Worm (Caenorhabditis elegans) whole organism, young adult: ENCODE measurements around the gene ZK154.4.
A peak's percentile ranks its signal among the peaks of the same experiment; 100 is the strongest.

Experiments used
- C17E4.6 ChIP-seq: fragments of 200-800 bp; sonication (Bioruptor generic); IDR thresholded peaks from 2 replicates; pipeline ENCODE4 v1.3.6; 2022; ENCODE audit warnings: missing genetic modification reagents, missing genetic modification characterization, missing compliant biosample characterization
- D2030.7 ChIP-seq: fragments of 200-800 bp; sonication (Bioruptor generic); IDR thresholded peaks from 2 replicates; pipeline ENCODE4 v1.3.6; 2022; ENCODE audit warnings: missing genetic modification reagents, missing genetic modification characterization, missing compliant biosample characterization
- F23B12.7 ChIP-seq: sonication (generic microtip); optimal IDR thresholded peaks from 2 replicates; lab custom pipeline; 2017; ENCODE audit warnings: missing genetic modification characterization, mild to moderate bottlenecking, missing compliant biosample characterization, antibody characterized with exemption, moderate library complexity; ENCODE audit not compliant: insufficient read depth
- F37B4.10 ChIP-seq: fragments of 200-800 bp; sonication (Bioruptor generic); IDR thresholded peaks from 2 replicates; pipeline ENCODE4 v1.3.6; 2022; ENCODE audit warnings: missing genetic modification characterization, missing compliant biosample characterization
- K11D2.4 ChIP-seq: fragments of 200-800 bp; sonication (Bioruptor generic); IDR thresholded peaks from 2 replicates; pipeline ENCODE4 v1.3.6; 2022; ENCODE audit warnings: missing genetic modification reagents, missing genetic modification characterization, missing compliant biosample characterization
- K12H6.12 ChIP-seq: fragments of 200-800 bp; sonication (Bioruptor generic); optimal IDR thresholded peaks from 2 replicates; lab custom pipeline; 2018; ENCODE audit warnings: mild to moderate bottlenecking, missing genetic modification characterization, missing compliant biosample characterization
- T26A5.8 ChIP-seq: sonication (generic microtip); optimal IDR thresholded peaks from 2 replicates; lab custom pipeline; 2016; ENCODE audit warnings: missing genetic modification characterization, missing compliant biosample characterization
- Y67H2A.10 ChIP-seq: fragments of 200-800 bp; sonication (Bioruptor generic); conservative IDR thresholded peaks from 2 replicates; pipeline ENCODE4 v1.3.6; 2022; ENCODE audit warnings: missing genetic modification reagents, missing genetic modification characterization, missing compliant biosample characterization
- ama-1 ChIP-seq, 3 experiments: fragments of 150-350 bp in 1 of 3; sonication (generic microtip) in 2 of 3; optimal IDR thresholded peaks; 2 replicates each; lab custom pipeline; 2014 to 2018; ENCODE audit warnings: missing biosample characterization in 2 of 3, missing genetic modification characterization in 2 of 3, missing genetic modification reagents in 2 of 3
- aptf-2 ChIP-seq: fragments of 200-800 bp; sonication (Bioruptor generic); conservative IDR thresholded peaks from 2 replicates; pipeline ENCODE4 v1.3.6; 2022; ENCODE audit warnings: missing genetic modification reagents, missing genetic modification characterization, missing compliant biosample characterization
- aptf-3 ChIP-seq: fragments of 200-800 bp; sonication (Bioruptor generic); IDR thresholded peaks from 2 replicates; pipeline ENCODE4 v1.3.6; 2022; ENCODE audit warnings: missing genetic modification characterization, missing compliant biosample characterization
- atf-7 ChIP-seq: sonication (generic microtip); optimal IDR thresholded peaks from 2 replicates; lab custom pipeline; 2017; ENCODE audit warnings: mild to moderate bottlenecking, missing genetic modification characterization, missing compliant biosample characterization
- attf-5 ChIP-seq: fragments of 200-800 bp; sonication (Bioruptor generic); optimal IDR thresholded peaks from 2 replicates; lab custom pipeline; 2018; ENCODE audit warnings: mild to moderate bottlenecking, missing genetic modification characterization, missing compliant biosample characterization
- ceh-79 ChIP-seq: sonication (generic microtip); optimal IDR thresholded peaks from 2 replicates; lab custom pipeline; 2017; ENCODE audit warnings: mild to moderate bottlenecking, missing genetic modification characterization, missing compliant biosample characterization
- dox-1 ChIP-seq: fragments of 200-800 bp; sonication (Bioruptor generic); IDR thresholded peaks from 2 replicates; pipeline ENCODE4 v1.3.6; 2022; ENCODE audit warnings: missing genetic modification reagents, missing genetic modification characterization, missing compliant biosample characterization
- dpff-1 ChIP-seq: sonication (generic microtip); optimal IDR thresholded peaks from 2 replicates; lab custom pipeline; 2017; ENCODE audit warnings: mild to moderate bottlenecking, missing genetic modification characterization, missing compliant biosample characterization
- egl-18 ChIP-seq: fragments of 200-800 bp; sonication (Bioruptor generic); IDR thresholded peaks from 2 replicates; pipeline ENCODE4 v1.3.6; 2022; ENCODE audit warnings: missing genetic modification reagents, missing genetic modification characterization, missing compliant biosample characterization
- egl-44 ChIP-seq: fragments of 200-800 bp; sonication (Bioruptor generic); IDR thresholded peaks from 2 replicates; pipeline ENCODE4 v1.3.6; 2022; ENCODE audit warnings: missing genetic modification reagents, missing genetic modification characterization, missing compliant biosample characterization
- him-1 ChIP-seq: sonication (generic microtip); optimal IDR thresholded peaks from 2 replicates; lab custom pipeline; 2016; ENCODE audit warnings: missing genotype, missing genetic modification reagents, missing genetic modification characterization, missing compliant biosample characterization
- hlh-12 ChIP-seq: sonication (generic microtip); optimal IDR thresholded peaks from 2 replicates; lab custom pipeline; 2016; ENCODE audit warnings: missing genetic modification characterization, missing compliant biosample characterization
- hlh-26 ChIP-seq: fragments of 200-800 bp; sonication (Bioruptor generic); conservative IDR thresholded peaks from 2 replicates; pipeline ENCODE4 v1.3.6; 2022; ENCODE audit warnings: missing genetic modification reagents, missing genetic modification characterization, missing compliant biosample characterization
- lin-26 ChIP-seq: fragments of 200-800 bp; sonication (Bioruptor generic); IDR thresholded peaks from 2 replicates; pipeline ENCODE4 v1.3.6; 2022; ENCODE audit warnings: missing genetic modification reagents, missing genetic modification characterization, missing compliant biosample characterization
- lin-35 ChIP-seq, 3 experiments: fragments of 150-350 bp in 2 of 3; sonication (generic microtip) in 1 of 3; optimal IDR thresholded peaks; 2 replicates each; lab custom pipeline; 2014 to 2018; ENCODE audit warnings: missing biosample characterization in 3 of 3, missing genetic modification characterization in 3 of 3, missing genetic modification reagents in 3 of 3
- lin-54 ChIP-seq: fragments of 200-800 bp; sonication (Bioruptor generic); optimal IDR thresholded peaks from 2 replicates; lab custom pipeline; 2018; ENCODE audit warnings: mild to moderate bottlenecking, missing genetic modification characterization, missing compliant biosample characterization
- madf-3 ChIP-seq: fragments of 200-800 bp; sonication (Bioruptor generic); IDR thresholded peaks from 2 replicates; pipeline ENCODE4 v1.3.6; 2022; ENCODE audit warnings: missing genetic modification reagents, missing genetic modification characterization, missing compliant biosample characterization
- madf-6 ChIP-seq: fragments of 200-800 bp; sonication (Bioruptor generic); IDR thresholded peaks from 2 replicates; pipeline ENCODE4 v1.3.6; 2022; ENCODE audit warnings: missing genetic modification reagents, missing genetic modification characterization, missing compliant biosample characterization
- mcd-1 ChIP-seq: fragments of 200-800 bp; sonication (Bioruptor generic); IDR thresholded peaks from 2 replicates; pipeline ENCODE4 v1.3.6; 2022; ENCODE audit warnings: missing genetic modification reagents, missing genetic modification characterization, missing compliant biosample characterization
- mes-4 ChIP-seq: sonication (generic microtip); optimal IDR thresholded peaks from 2 replicates; lab custom pipeline; 2016; ENCODE audit warnings: missing genotype, missing genetic modification characterization, missing compliant biosample characterization
- nfya-1 ChIP-seq: sonication (generic microtip); optimal IDR thresholded peaks from 2 replicates; lab custom pipeline; 2017; ENCODE audit warnings: antibody characterized with exemption, missing compliant biosample characterization, missing genetic modification characterization, borderline replicate concordance; ENCODE audit not compliant: insufficient read depth
- nfya-2 ChIP-seq: fragments of 200-800 bp; sonication (Bioruptor generic); IDR thresholded peaks from 2 replicates; pipeline ENCODE4 v1.3.6; 2022; ENCODE audit warnings: missing genetic modification reagents, missing genetic modification characterization, missing compliant biosample characterization
- nfyb-1 ChIP-seq: fragments of 200-800 bp; sonication (Bioruptor generic); IDR thresholded peaks from 2 replicates; pipeline ENCODE4 v1.3.6; 2022; ENCODE audit warnings: missing genetic modification reagents, missing genetic modification characterization, missing compliant biosample characterization
- rpc-1 ChIP-seq, 2 experiments: fragments of 150-350 bp in 1 of 2; sonication (generic microtip) in 1 of 2; optimal IDR thresholded peaks; 2 replicates each; lab custom pipeline; 2014 to 2018; ENCODE audit warnings: missing biosample characterization in 1 of 2, missing genetic modification characterization in 1 of 2, missing genetic modification reagents in 1 of 2, missing genotype in 1 of 2
- snpc-1.1 ChIP-seq: sonication (generic microtip); optimal IDR thresholded peaks from 2 replicates; lab custom pipeline; 2017; ENCODE audit warnings: missing genetic modification characterization, mild to moderate bottlenecking, missing compliant biosample characterization, antibody characterized with exemption, moderate library complexity, missing genotype, missing genetic modification reagents; ENCODE audit not compliant: insufficient read depth
- sptf-2 ChIP-seq: fragments of 200-800 bp; sonication (Bioruptor generic); optimal IDR thresholded peaks from 2 replicates; lab custom pipeline; 2018; ENCODE audit warnings: mild to moderate bottlenecking, missing genetic modification characterization, missing compliant biosample characterization
- tbx-9 ChIP-seq: sonication (generic microtip); optimal IDR thresholded peaks from 2 replicates; lab custom pipeline; 2016; ENCODE audit warnings: borderline replicate concordance, missing genetic modification characterization, inconsistent platforms, missing compliant biosample characterization
- unc-62 ChIP-seq: fragments of 150-350 bp; optimal IDR thresholded peaks from 2 replicates; lab custom pipeline; 2014; ENCODE audit warnings: missing biosample characterization, missing genetic modification reagents, missing genetic modification characterization
- ztf-22 ChIP-seq: fragments of 200-800 bp; sonication (Bioruptor generic); optimal IDR thresholded peaks from 2 replicates; lab custom pipeline; 2018; ENCODE audit warnings: mild to moderate bottlenecking, missing genetic modification characterization, moderate library complexity, missing compliant biosample characterization
- ztf-28 ChIP-seq: fragments of 200-800 bp; sonication (Bioruptor generic); IDR thresholded peaks from 2 replicates; pipeline ENCODE4 v1.3.6; 2022; ENCODE audit warnings: missing genetic modification reagents, missing genetic modification characterization, missing compliant biosample characterization

ZK154.4 gene

ce11 chrX:7823108-7823704 lies 41.0 kb upstream of the ZK154.4 start, which contains the start of gene eef-1A.2 (continued):
- peak; percentile 86 for TF ChIP-seq egl-44 (GFP tag; lab: Robert Waterston, UW)
- TF ChIP-seq nfya-2 (GFP tag; lab: Robert Waterston, UW): no peak
- TF ChIP-seq egl-18 (GFP tag; lab: Robert Waterston, UW): 0 out of 2 replicates have a peak, but pooled peaks have one; percentile 24
- TF ChIP-seq dpff-1 (tag; lab: Kevin White, UChicago): no peak
- TF ChIP-seq lin-35 (GFP tag; optimal IDR thresholded peaks at IDR 0.05; lab: Kevin White, UChicago): peak in 1 of 3 experiments; percentile 78
- TF ChIP-seq madf-6 (GFP tag; lab: Robert Waterston, UW): 0 out of 2 replicates have a peak, but pooled peaks have one; percentile 18
- no peak for TF ChIP-seq ama-1 (optimal IDR thresholded peaks at IDR 0.05; lab: Kevin White, UChicago)
- TF ChIP-seq ama-1 (GFP tag; optimal IDR thresholded peaks at IDR 0.05; lab: Kevin White, UChicago): peak in 1 of 2 experiments; percentile 7
- no peak for TF ChIP-seq C17E4.6 (GFP tag; lab: Robert Waterston, UW)

ce11 chrX:7817555-7817954 lies 35.3 kb upstream of the ZK154.4 start:
- TF ChIP-seq ztf-22 (GFP tag; lab: Kevin White, UChicago) (no peak), D2030.7 (GFP tag; lab: Robert Waterston, UW) (no peak), atf-7 (no peak), T26A5.8 (tag; lab: Kevin White, UChicago) (no peak), ceh-79 (no peak), ztf-28 (no peak), snpc-1.1 (no peak), lin-26 (GFP tag; lab: Robert Waterston, UW) (no peak), aptf-3 (GFP tag; lab: Robert Waterston, UW) (no peak), hlh-12 (tag; lab: Kevin White, UChicago) (no peak), F23B12.7 (tag; lab: Kevin White, UChicago) (no peak), Y67H2A.10 (GFP tag; lab: Robert Waterston, UW) (no peak), unc-62 (GFP tag; lab: Kevin White, UChicago) (no peak), attf-5 (GFP tag; lab: Kevin White, UChicago) (no peak), mcd-1 (GFP tag; lab: Robert Waterston, UW) (no peak), K12H6.12 (tag; lab: Kevin White, UChicago) (no peak), hlh-26 (GFP tag; lab: Robert Waterston, UW) (no peak)

ce11 chrX:7816434-7816974 lies 34.3 kb upstream of the ZK154.4 start, which contains the start of the genes sek-1 and R03G5.6:
TSS of gene sek-1 (plus strand) at chrX:7816734.
TSS of gene R03G5.6 (minus strand) at chrX:7816924.
- TF ChIP-seq unc-62 (GFP tag; lab: Kevin White, UChicago) (no peak), Y67H2A.10 (GFP tag; lab: Robert Waterston, UW) (no peak), nfya-1 (no peak), sptf-2 (no peak), mes-4 (no peak), him-1 (tag; lab: Kevin White, UChicago) (no peak), dox-1 (GFP tag; lab: Robert Waterston, UW) (no peak), hlh-26 (GFP tag; lab: Robert Waterston, UW) (no peak), aptf-2 (GFP tag; lab: Robert Waterston, UW) (no peak), tbx-9 (tag; lab: Kevin White, UChicago) (no peak), F37B4.10 (GFP tag; lab: Robert Waterston, UW) (no peak), lin-54 (GFP tag; lab: Kevin White, UChicago) (no peak), ceh-79 (no peak), K11D2.4 (GFP tag; lab: Robert Waterston, UW) (no peak), madf-3 (GFP tag; lab: Robert Waterston, UW) (no peak), rpc-1 (optimal IDR thresholded peaks at IDR 0.05; lab: Kevin White, UChicago) (no peak), rpc-1 (tag; optimal IDR thresholded peaks at IDR 0.05; lab: Kevin White, UChicago) (no peak), madf-6 (GFP tag; lab: Robert Waterston, UW) (no peak), nfyb-1 (GFP tag; lab: Robert Waterston, UW) (no peak)
- TF ChIP-seq, all 124 proteins: peak for 0
